Worm (Caenorhabditis elegans) whole organism, mixed stage, embryonic: ENCODE measurements around the gene srh-211.

Experiments used
- M03D4.4 ChIP-seq: sonication (generic microtip); optimal IDR thresholded peaks from 2 replicates; lab custom pipeline; 2017; ENCODE audit warnings: mild to moderate bottlenecking, missing genetic modification characterization, missing compliant biosample characterization
- bed-3 ChIP-seq: fragments of 200-800 bp; sonication (Bioruptor generic); optimal IDR thresholded peaks from 3 replicates; lab custom pipeline; 2018; ENCODE audit warnings: mild to moderate bottlenecking, missing genetic modification characterization, moderate library complexity, missing compliant biosample characterization
- blmp-1 ChIP-seq: fragments of 150-350 bp; optimal IDR thresholded peaks from 2 replicates; lab custom pipeline; 2014; ENCODE audit warnings: missing biosample characterization, missing genetic modification characterization
- ceh-39 ChIP-seq: fragments of 150-350 bp; optimal IDR thresholded peaks from 2 replicates; lab custom pipeline; 2014; ENCODE audit warnings: missing biosample characterization, missing genetic modification characterization
- ceh-43 ChIP-seq: fragments of 200-800 bp; sonication (Bioruptor generic); optimal IDR thresholded peaks from 2 replicates; lab custom pipeline; 2018; ENCODE audit warnings: mild to moderate bottlenecking, missing genetic modification characterization, moderate library complexity, missing compliant biosample characterization
- ceh-83 ChIP-seq: fragments of 200-800 bp; sonication (Bioruptor generic); optimal IDR thresholded peaks from 2 replicates; lab custom pipeline; 2018; ENCODE audit warnings: mild to moderate bottlenecking, missing genetic modification characterization, missing compliant biosample characterization
- ces-1 ChIP-seq: fragments of 150-350 bp; optimal IDR thresholded peaks from 2 replicates; lab custom pipeline; 2014; ENCODE audit warnings: missing biosample characterization, missing genetic modification reagents, missing genetic modification characterization
- cnd-1 ChIP-seq: fragments of 200-800 bp; sonication (Bioruptor generic); optimal IDR thresholded peaks from 2 replicates; lab custom pipeline; 2018; ENCODE audit warnings: mild to moderate bottlenecking, missing genetic modification characterization, missing compliant biosample characterization
- elt-1 ChIP-seq: sonication (generic microtip); optimal IDR thresholded peaks from 2 replicates; lab custom pipeline; 2017; ENCODE audit warnings: missing genetic modification characterization, mild to moderate bottlenecking, missing compliant biosample characterization, antibody characterized with exemption, moderate library complexity, borderline replicate concordance; ENCODE audit not compliant: insufficient read depth
- elt-3 ChIP-seq: fragments of 150-350 bp; optimal IDR thresholded peaks from 2 replicates; lab custom pipeline; 2014; ENCODE audit warnings: missing biosample characterization, missing genetic modification characterization
- flh-1 ChIP-seq: fragments of 200-800 bp; sonication (Bioruptor generic); optimal IDR thresholded peaks from 2 replicates; lab custom pipeline; 2018; ENCODE audit warnings: mild to moderate bottlenecking, missing genetic modification characterization, moderate library complexity, missing compliant biosample characterization
- hlh-1 ChIP-seq: fragments of 150-350 bp; optimal IDR thresholded peaks from 2 replicates; lab custom pipeline; 2014; ENCODE audit warnings: missing biosample characterization, missing genetic modification reagents, missing genetic modification characterization
- lin-13 ChIP-seq: fragments of 150-350 bp; optimal IDR thresholded peaks from 2 replicates; lab custom pipeline; 2014; ENCODE audit warnings: missing biosample characterization, missing genetic modification characterization
- lin-32 ChIP-seq: fragments of 200-800 bp; sonication (Bioruptor generic); optimal IDR thresholded peaks from 2 replicates; lab custom pipeline; 2018; ENCODE audit warnings: mild to moderate bottlenecking, missing genetic modification characterization, missing compliant biosample characterization
- lsy-2 ChIP-seq: fragments of 150-350 bp; optimal IDR thresholded peaks from 2 replicates; lab custom pipeline; 2014; ENCODE audit warnings: missing biosample characterization, missing genetic modification characterization
- mab-5 ChIP-seq: fragments of 150-350 bp; optimal IDR thresholded peaks from 2 replicates; lab custom pipeline; 2014; ENCODE audit warnings: missing biosample characterization, missing genetic modification characterization
- mep-1 ChIP-seq: fragments of 150-350 bp; optimal IDR thresholded peaks from 2 replicates; lab custom pipeline; 2017; ENCODE audit warnings: missing biosample characterization, missing genetic modification reagents, missing genetic modification characterization, inconsistent platforms
- mls-2 ChIP-seq: sonication (generic microtip); optimal IDR thresholded peaks from 2 replicates; lab custom pipeline; 2016; ENCODE audit warnings: mild to moderate bottlenecking, missing genetic modification characterization, moderate library complexity, missing compliant biosample characterization
- nhr-12 ChIP-seq: fragments of 150-350 bp; optimal IDR thresholded peaks from 2 replicates; lab custom pipeline; 2014; ENCODE audit warnings: missing biosample characterization, missing genetic modification characterization
- nhr-2 ChIP-seq: fragments of 150-350 bp; optimal IDR thresholded peaks from 2 replicates; lab custom pipeline; 2014; ENCODE audit warnings: missing biosample characterization, missing genetic modification characterization
- nhr-237 ChIP-seq: fragments of 150-350 bp; optimal IDR thresholded peaks from 2 replicates; lab custom pipeline; 2014; ENCODE audit warnings: missing biosample characterization, missing genetic modification characterization
- nhr-28 ChIP-seq: fragments of 150-350 bp; optimal IDR thresholded peaks from 2 replicates; lab custom pipeline; 2014; ENCODE audit warnings: missing biosample characterization, missing genetic modification characterization
- nhr-76 ChIP-seq: sonication (generic microtip); optimal IDR thresholded peaks from 2 replicates; lab custom pipeline; 2017; ENCODE audit warnings: missing biosample characterization, missing genetic modification characterization
- sem-2 ChIP-seq: fragments of 200-800 bp; sonication (Bioruptor generic); optimal IDR thresholded peaks from 2 replicates; lab custom pipeline; 2018; ENCODE audit warnings: mild to moderate bottlenecking, missing genetic modification characterization, missing compliant biosample characterization
- snpc-4 ChIP-seq: fragments of 150-350 bp; optimal IDR thresholded peaks from 2 replicates; lab custom pipeline; 2014; ENCODE audit warnings: missing biosample characterization, missing genetic modification characterization
- sptf-1 ChIP-seq: sonication (generic microtip); optimal IDR thresholded peaks from 2 replicates; lab custom pipeline; 2017; ENCODE audit warnings: mild to moderate bottlenecking, missing genetic modification characterization, moderate library complexity, missing compliant biosample characterization
- tbx-8 ChIP-seq: fragments of 200-800 bp; sonication (Bioruptor generic); optimal IDR thresholded peaks from 2 replicates; lab custom pipeline; 2018; ENCODE audit warnings: mild to moderate bottlenecking, missing genetic modification characterization, moderate library complexity, missing compliant biosample characterization
- unc-120 ChIP-seq: sonication (generic microtip); optimal IDR thresholded peaks from 2 replicates; lab custom pipeline; 2017; ENCODE audit warnings: missing genetic modification characterization, missing compliant biosample characterization; ENCODE audit not compliant: poor library complexity, severe bottlenecking
- unc-39 ChIP-seq: fragments of 150-350 bp; optimal IDR thresholded peaks from 2 replicates; lab custom pipeline; 2014; ENCODE audit warnings: missing biosample characterization, missing genetic modification characterization
- unc-62 ChIP-seq: fragments of 150-350 bp; optimal IDR thresholded peaks from 2 replicates; lab custom pipeline; 2014; ENCODE audit warnings: missing biosample characterization, missing genetic modification reagents, missing genetic modification characterization
- zip-8 ChIP-seq: fragments of 150-350 bp; optimal IDR thresholded peaks from 2 replicates; lab custom pipeline; 2014; ENCODE audit warnings: missing biosample characterization, missing genetic modification characterization
- ztf-11 ChIP-seq: fragments of 150-350 bp; optimal IDR thresholded peaks from 2 replicates; lab custom pipeline; 2014; ENCODE audit warnings: missing biosample characterization, missing genetic modification characterization

Gene srh-211

ce11 chrV:4046122-4046521 is 35.1 kb downstream of the srh-211 start, which contains the start of gene phat-7:
Gene phat-7 (plus strand): TSS chrV:4046422.
- TF ChIP-seq unc-120 (tag; lab: Kevin White, UChicago) (no peak), cnd-1 (tag; lab: Kevin White, UChicago) (no peak), tbx-8 (GFP tag; lab: Kevin White, UChicago) (no peak), lin-32 (GFP tag; lab: Kevin White, UChicago) (no peak), blmp-1 (tag; lab: Kevin White, UChicago) (no peak), M03D4.4 (tag; lab: Kevin White, UChicago) (no peak), unc-62 (GFP tag; lab: Kevin White, UChicago) (no peak), bed-3 (no peak), ceh-39 (tag; lab: Kevin White, UChicago) (no peak), lin-13 (tag; lab: Kevin White, UChicago) (no peak), mls-2 (tag; lab: Kevin White, UChicago) (no peak), mep-1 (tag; lab: Kevin White, UChicago) (no peak), ces-1 (GFP tag; lab: Kevin White, UChicago) (no peak), ztf-11 (tag; lab: Kevin White, UChicago) (no peak)

DNA sequence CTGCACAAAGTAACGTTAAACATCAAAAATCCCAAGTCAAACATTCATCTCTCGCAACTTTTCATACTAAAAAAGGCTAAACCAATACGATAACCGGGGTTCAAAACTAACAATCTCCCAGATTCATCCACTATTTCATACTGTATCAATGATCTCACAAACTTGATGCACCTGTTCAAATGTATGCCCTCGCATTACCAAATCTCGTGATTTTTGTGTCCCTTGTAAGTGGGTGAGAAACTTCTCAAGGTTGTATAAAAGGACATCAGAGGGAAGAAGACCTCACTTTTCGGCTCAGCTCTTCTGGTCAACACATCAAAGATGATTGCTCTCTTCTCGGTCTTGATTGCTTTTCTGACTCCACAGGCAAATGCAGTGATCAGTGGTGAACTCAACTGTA is 37.6 kb downstream of the srh-211 start, which contains the start of gene phat-3:
Gene phat-3, plus strand, starts transcription at position 301 of the 400 bp plus-strand sequence.
- no peak for TF ChIP-seq ztf-11 (tag; lab: Kevin White, UChicago)
- no peak for TF ChIP-seq mls-2 (tag; lab: Kevin White, UChicago)
- TF ChIP-seq sem-2 (GFP tag; lab: Kevin White, UChicago): no peak
- no peak for TF ChIP-seq bed-3
- no peak for TF ChIP-seq nhr-2 (tag; lab: Kevin White, UChicago)
- no peak for TF ChIP-seq ceh-43 (GFP tag; lab: Kevin White, UChicago)
- TF ChIP-seq unc-39 (tag; lab: Kevin White, UChicago): no peak
- no peak for TF ChIP-seq snpc-4 (tag; lab: Kevin White, UChicago)
- no peak for TF ChIP-seq flh-1 (GFP tag; lab: Kevin White, UChicago)
- TF ChIP-seq nhr-12: no peak
- no peak for TF ChIP-seq zip-8 (tag; lab: Kevin White, UChicago)
- TF ChIP-seq mep-1 (tag; lab: Kevin White, UChicago): no peak
- TF ChIP-seq ces-1 (GFP tag; lab: Kevin White, UChicago): no peak
- TF ChIP-seq elt-1 (tag; lab: Kevin White, UChicago): no peak
- no peak for TF ChIP-seq nhr-28 (tag; lab: Kevin White, UChicago)
- no peak for TF ChIP-seq M03D4.4 (tag; lab: Kevin White, UChicago)
- no peak for TF ChIP-seq lin-13 (tag; lab: Kevin White, UChicago)
- TF ChIP-seq lsy-2: no peak
- TF ChIP-seq sptf-1 (tag; lab: Kevin White, UChicago): no peak
- TF ChIP-seq nhr-237 (tag; lab: Kevin White, UChicago): no peak

- no peak for TF ChIP-seq snpc-4 (tag; lab: Kevin White, UChicago)
- TF ChIP-seq ceh-83 (GFP tag; lab: Kevin White, UChicago): no peak
- TF ChIP-seq nhr-2 (tag; lab: Kevin White, UChicago): no peak
- TF ChIP-seq zip-8 (tag; lab: Kevin White, UChicago): no peak
- TF ChIP-seq mab-5 (tag; lab: Kevin White, UChicago): no peak
- no peak for TF ChIP-seq ceh-39 (tag; lab: Kevin White, UChicago)
- TF ChIP-seq cnd-1 (tag; lab: Kevin White, UChicago): no peak
- no peak for TF ChIP-seq flh-1 (GFP tag; lab: Kevin White, UChicago)
- TF ChIP-seq ces-1 (GFP tag; lab: Kevin White, UChicago): no peak
- no peak for TF ChIP-seq hlh-1 (tag; lab: Kevin White, UChicago)
- TF ChIP-seq unc-39 (tag; lab: Kevin White, UChicago): no peak
- TF ChIP-seq nhr-28 (tag; lab: Kevin White, UChicago): no peak
These were observed 39.2 kb downstream of the srh-211 start, which contains the start of the genes C49G7.10 and irg-2 for ce11 chrV:4041853-4042424. Gene C49G7.10 (minus strand): TSS chrV:4042021. Gene irg-2 (plus strand): TSS chrV:4042181.

DNA sequence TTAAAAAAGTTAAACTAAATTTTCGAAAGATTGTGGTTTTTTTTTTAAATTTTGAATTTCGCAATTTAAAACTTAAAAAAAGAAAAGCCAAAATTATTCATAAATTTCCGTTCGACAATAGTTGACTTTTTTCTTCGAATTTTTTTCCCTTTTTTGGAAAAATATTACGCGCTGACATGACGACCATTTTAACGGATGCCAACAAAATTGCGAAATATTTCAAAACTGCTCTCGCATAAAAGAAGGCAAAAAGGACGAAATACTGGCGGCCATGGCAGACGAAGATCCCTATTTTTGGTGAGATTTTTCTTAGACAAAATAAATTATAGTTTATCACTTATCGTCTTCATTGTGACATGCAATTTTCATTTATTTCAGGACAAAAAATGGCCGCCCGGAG is 42.6 kb downstream of the srh-211 start:
- TF ChIP-seq nhr-76: no peak
- TF ChIP-seq cnd-1 (tag; lab: Kevin White, UChicago): no peak
- TF ChIP-seq bed-3: no peak
- no peak for TF ChIP-seq ceh-83 (GFP tag; lab: Kevin White, UChicago)
- TF ChIP-seq ceh-39 (tag; lab: Kevin White, UChicago): no peak
- no peak for TF ChIP-seq ceh-43 (GFP tag; lab: Kevin White, UChicago)
- no peak for TF ChIP-seq blmp-1 (tag; lab: Kevin White, UChicago)
- TF ChIP-seq unc-39 (tag; lab: Kevin White, UChicago): no peak
- no peak for TF ChIP-seq lin-13 (tag; lab: Kevin White, UChicago)
- TF ChIP-seq elt-3 (tag; lab: Kevin White, UChicago): no peak
- TF ChIP-seq M03D4.4 (tag; lab: Kevin White, UChicago): no peak
- no peak for TF ChIP-seq nhr-2 (tag; lab: Kevin White, UChicago)
- no peak for TF ChIP-seq lin-32 (GFP tag; lab: Kevin White, UChicago)
- no peak for TF ChIP-seq flh-1 (GFP tag; lab: Kevin White, UChicago)
- TF ChIP-seq sem-2 (GFP tag; lab: Kevin White, UChicago): no peak
- no peak for TF ChIP-seq hlh-1 (tag; lab: Kevin White, UChicago)
